Worm (Caenorhabditis elegans) whole organism, L4 larva: ENCODE results near the gene F53F8.7.

Source experiments
- D1046.2 ChIP-seq: fragments of 200-800 bp; sonication (Bioruptor generic); IDR thresholded peaks from 2 replicates; pipeline ENCODE4 v1.3.6; 2022; ENCODE audit warnings: missing genetic modification characterization, missing compliant biosample characterization
- F26F4.8 ChIP-seq: fragments of 200-800 bp; sonication (Bioruptor generic); conservative IDR thresholded peaks from 2 replicates; pipeline ENCODE4 v1.3.6; 2022; ENCODE audit warnings: missing genetic modification characterization, missing compliant biosample characterization
- F44E2.7 ChIP-seq: fragments of 200-800 bp; sonication (Bioruptor generic); IDR thresholded peaks from 2 replicates; pipeline ENCODE4 v2.1.2; 2022; ENCODE audit warnings: missing genetic modification characterization, missing compliant biosample characterization
- T20F7.1 ChIP-seq: fragments of 200-800 bp; sonication (Bioruptor generic); optimal IDR thresholded peaks from 2 replicates; lab custom pipeline; 2018; ENCODE audit warnings: mild to moderate bottlenecking, missing genetic modification characterization, missing compliant biosample characterization
- T26A8.4 ChIP-seq: fragments of 200-800 bp; sonication (Bioruptor generic); IDR thresholded peaks from 2 replicates; pipeline ENCODE4 v1.3.6; 2022; ENCODE audit warnings: missing genetic modification characterization, missing compliant biosample characterization
- Y48G9A.11 ChIP-seq: fragments of 200-800 bp; sonication (Bioruptor generic); IDR thresholded peaks from 2 replicates; pipeline ENCODE4 v1.3.6; 2022; ENCODE audit warnings: missing genetic modification reagents, missing genetic modification characterization, missing compliant biosample characterization
- Y75B8A.6 ChIP-seq: fragments of 200-800 bp; sonication (Bioruptor generic); IDR thresholded peaks from 2 replicates; pipeline ENCODE4 v1.3.6; 2022; ENCODE audit warnings: missing genetic modification reagents, missing genetic modification characterization, missing compliant biosample characterization
- ZK546.5 ChIP-seq, 2 experiments: sonication (generic microtip); optimal IDR thresholded peaks; 2 replicates each; lab custom pipeline; 2017; ENCODE audit warnings: missing biosample characterization in 2 of 2, missing genetic modification characterization in 2 of 2
- aha-1 ChIP-seq: fragments of 150-350 bp; peaks from one replicate; lab custom pipeline; 2014; ENCODE audit warnings: missing biosample characterization, missing genetic modification characterization
- ama-1 ChIP-seq: fragments of 150-350 bp; optimal IDR thresholded peaks from 2 replicates; lab custom pipeline; 2014; ENCODE audit warnings: inconsistent platforms, mixed read lengths
- arid-1 ChIP-seq: fragments of 200-800 bp; sonication (Bioruptor generic); conservative IDR thresholded peaks from 2 replicates; pipeline ENCODE4 v1.3.6; 2022; ENCODE audit warnings: missing genetic modification reagents, missing genetic modification characterization, missing compliant biosample characterization
- attf-4 ChIP-seq: sonication (generic microtip); optimal IDR thresholded peaks from 3 replicates; lab custom pipeline; 2017; ENCODE audit warnings: missing biosample characterization, missing genetic modification characterization
- ceh-44 ChIP-seq: fragments of 200-800 bp; sonication (Bioruptor generic); IDR thresholded peaks from 2 replicates; pipeline ENCODE4 v1.3.6; 2022; ENCODE audit warnings: missing genetic modification reagents, missing genetic modification characterization, missing compliant biosample characterization
- ceh-82 ChIP-seq: sonication (generic microtip); optimal IDR thresholded peaks from 2 replicates; lab custom pipeline; 2017; ENCODE audit warnings: missing biosample characterization, missing genetic modification characterization
- daf-16 ChIP-seq, 3 experiments: sonication (generic microtip); optimal IDR thresholded peaks; 2 replicates each; lab custom pipeline; 2016 to 2017; ENCODE audit warnings: missing genetic modification characterization in 3 of 3, missing genetic modification reagents in 3 of 3, mild to moderate bottlenecking in 2 of 3, missing compliant biosample characterization in 2 of 3, missing biosample characterization in 1 of 3, moderate library complexity in 1 of 3
- daf-19 ChIP-seq: fragments of 200-800 bp; sonication (Bioruptor generic); conservative IDR thresholded peaks from 2 replicates; pipeline ENCODE4 v1.3.6; 2022; ENCODE audit warnings: missing genetic modification characterization, missing compliant biosample characterization
- dmd-8 ChIP-seq: fragments of 200-800 bp; sonication (Bioruptor generic); IDR thresholded peaks from 2 replicates; pipeline ENCODE4 v1.3.6; 2022; ENCODE audit warnings: missing genetic modification characterization, missing compliant biosample characterization
- dmd-9 ChIP-seq: fragments of 200-800 bp; sonication (Bioruptor generic); IDR thresholded peaks from 2 replicates; pipeline ENCODE4 v1.3.6; 2022; ENCODE audit warnings: missing genetic modification reagents, missing genetic modification characterization, missing compliant biosample characterization
- duxl-1 ChIP-seq: sonication (generic microtip); optimal IDR thresholded peaks from 2 replicates; lab custom pipeline; 2016; ENCODE audit warnings: mild to moderate bottlenecking, missing genetic modification characterization, moderate library complexity, missing compliant biosample characterization; ENCODE audit not compliant: poor library complexity
- fos-1 ChIP-seq: fragments of 150-350 bp; optimal IDR thresholded peaks from 2 replicates; lab custom pipeline; 2014; ENCODE audit warnings: missing biosample characterization, missing genetic modification characterization
- hif-1 ChIP-seq, 2 experiments: sonication (generic microtip); optimal IDR thresholded peaks; 2 replicates each; lab custom pipeline; 2016 to 2017; ENCODE audit warnings: missing compliant biosample characterization in 2 of 2, missing genetic modification characterization in 2 of 2, missing genetic modification reagents in 2 of 2, missing genotype in 2 of 2, mild to moderate bottlenecking in 1 of 2
- hlh-11 ChIP-seq: fragments of 200-800 bp; sonication (Bioruptor generic); optimal IDR thresholded peaks from 2 replicates; lab custom pipeline; 2018; ENCODE audit warnings: mild to moderate bottlenecking, missing genetic modification characterization, missing compliant biosample characterization
- hmg-1.1 ChIP-seq: fragments of 200-800 bp; sonication (Bioruptor generic); IDR thresholded peaks from 2 replicates; pipeline ENCODE4 v1.3.6; 2022; ENCODE audit warnings: missing genetic modification reagents, missing genetic modification characterization, missing compliant biosample characterization
- lin-1 ChIP-seq: fragments of 200-800 bp; sonication (Bioruptor generic); IDR thresholded peaks from 2 replicates; pipeline ENCODE4 v1.3.6; 2022; ENCODE audit warnings: missing genetic modification reagents, missing genetic modification characterization, missing compliant biosample characterization
- lsy-2 ChIP-seq, 2 experiments: fragments of 150-350 bp in 1 of 2; sonication (generic microtip) in 1 of 2; optimal IDR thresholded peaks; 2 replicates each; lab custom pipeline; 2014 to 2017; ENCODE audit warnings: missing biosample characterization in 2 of 2, missing genetic modification characterization in 2 of 2
- madf-5 ChIP-seq, 2 experiments: fragments of 200-800 bp; sonication (Bioruptor generic); IDR thresholded peaks; 2 replicates each; pipeline ENCODE4 v1.3.6; 2022; ENCODE audit warnings: missing compliant biosample characterization in 2 of 2, missing genetic modification characterization in 2 of 2
- mdl-1 ChIP-seq, 2 experiments: fragments of 150-350 bp in 1 of 2; sonication (generic microtip) in 1 of 2; optimal IDR thresholded peaks; 2 replicates each; lab custom pipeline; 2014 to 2017; ENCODE audit warnings: missing biosample characterization in 2 of 2, missing genetic modification characterization in 2 of 2
- mdt-29 ChIP-seq: fragments of 200-800 bp; sonication (Bioruptor generic); IDR thresholded peaks from 2 replicates; pipeline ENCODE4 v1.3.6; 2022; ENCODE audit warnings: missing genetic modification reagents, missing genetic modification characterization, missing compliant biosample characterization
- mes-2 ChIP-seq: sonication (generic microtip); optimal IDR thresholded peaks from 2 replicates; lab custom pipeline; 2016; ENCODE audit warnings: missing genotype, mild to moderate bottlenecking, missing genetic modification characterization, missing compliant biosample characterization; ENCODE audit not compliant: poor library complexity, severe bottlenecking
- mxl-2 ChIP-seq: fragments of 200-800 bp; sonication (Bioruptor generic); conservative IDR thresholded peaks from 2 replicates; pipeline ENCODE4 v1.3.6; 2022; ENCODE audit warnings: missing genetic modification reagents, missing genetic modification characterization, missing compliant biosample characterization
- nhr-10 ChIP-seq: fragments of 150-350 bp; optimal IDR thresholded peaks from 2 replicates; lab custom pipeline; 2014; ENCODE audit warnings: missing biosample characterization, missing genetic modification characterization
- nhr-11 ChIP-seq: fragments of 150-350 bp; optimal IDR thresholded peaks from 2 replicates; lab custom pipeline; 2014; ENCODE audit warnings: missing biosample characterization, missing genetic modification characterization
- nhr-28 ChIP-seq: fragments of 150-350 bp; optimal IDR thresholded peaks from 2 replicates; lab custom pipeline; 2014; ENCODE audit warnings: missing biosample characterization, missing genetic modification characterization
- nhr-41 ChIP-seq: fragments of 200-800 bp; sonication (Bioruptor generic); IDR thresholded peaks from 2 replicates; pipeline ENCODE4 v1.3.6; 2022; ENCODE audit warnings: missing genetic modification reagents, missing genetic modification characterization, missing compliant biosample characterization
- nhr-48 ChIP-seq: sonication (generic microtip); optimal IDR thresholded peaks from 2 replicates; lab custom pipeline; 2016; ENCODE audit warnings: mild to moderate bottlenecking, missing genetic modification characterization, missing compliant biosample characterization
- sdz-12 ChIP-seq: fragments of 200-800 bp; sonication (Bioruptor generic); optimal IDR thresholded peaks from 2 replicates; lab custom pipeline; 2018; ENCODE audit warnings: mild to moderate bottlenecking, missing genetic modification characterization, missing compliant biosample characterization
- skn-1 ChIP-seq: fragments of 150-350 bp; optimal IDR thresholded peaks from 2 replicates; lab custom pipeline; 2014; ENCODE audit warnings: missing biosample characterization, missing genetic modification characterization
- snpc-1.2 ChIP-seq: fragments of 200-800 bp; sonication (Bioruptor generic); IDR thresholded peaks from 2 replicates; pipeline ENCODE4 v1.3.6; 2022; ENCODE audit warnings: missing genetic modification reagents, missing genetic modification characterization, missing compliant biosample characterization
- snpc-4 ChIP-seq: fragments of 150-350 bp; optimal IDR thresholded peaks from 2 replicates; lab custom pipeline; 2014; ENCODE audit warnings: missing biosample characterization, missing genetic modification characterization
- spr-3 ChIP-seq: fragments of 200-800 bp; sonication (Bioruptor generic); optimal IDR thresholded peaks from 2 replicates; lab custom pipeline; 2018; ENCODE audit warnings: mild to moderate bottlenecking, missing genetic modification characterization, missing compliant biosample characterization
- tag-97 ChIP-seq: fragments of 200-800 bp; sonication (Bioruptor generic); IDR thresholded peaks from 2 replicates; pipeline ENCODE4 v1.3.6; 2022; ENCODE audit warnings: missing genetic modification characterization, missing compliant biosample characterization
- tra-1 ChIP-seq: fragments of 200-800 bp; sonication (Bioruptor generic); IDR thresholded peaks from 2 replicates; pipeline ENCODE4 v1.3.6; 2022; ENCODE audit warnings: missing genetic modification reagents, missing genetic modification characterization, missing compliant biosample characterization
- unc-39 ChIP-seq: sonication (generic microtip); optimal IDR thresholded peaks from 2 replicates; lab custom pipeline; 2017; ENCODE audit warnings: missing biosample characterization, missing genetic modification characterization
- vab-7 ChIP-seq: fragments of 200-800 bp; sonication (Bioruptor generic); IDR thresholded peaks from 2 replicates; pipeline ENCODE4 v1.3.6; 2022; ENCODE audit warnings: missing genetic modification reagents, missing genetic modification characterization, missing compliant biosample characterization
- zag-1 ChIP-seq: fragments of 150-350 bp; optimal IDR thresholded peaks from 2 replicates; lab custom pipeline; 2014; ENCODE audit warnings: missing biosample characterization, missing genetic modification characterization
- zfp-3 ChIP-seq: fragments of 200-800 bp; sonication (Bioruptor generic); conservative IDR thresholded peaks from 2 replicates; pipeline ENCODE4 v1.3.6; 2022; ENCODE audit warnings: missing genetic modification reagents, missing genetic modification characterization, missing compliant biosample characterization
- zip-11 ChIP-seq: fragments of 200-800 bp; sonication (Bioruptor generic); IDR thresholded peaks from 2 replicates; pipeline ENCODE4 v1.3.6; 2022; ENCODE audit warnings: missing genetic modification characterization, missing compliant biosample characterization

The F53F8.7 gene

ce11 chrV:20711733-20712132 lies 13.6 kb upstream of the F53F8.7 start (continued):
- TF ChIP-seq arid-1 (GFP tag; lab: Robert Waterston, UW) (no peak), sdz-12 (GFP tag; lab: Kevin White, UChicago) (no peak), mxl-2 (GFP tag; lab: Robert Waterston, UW) (no peak), nhr-41 (GFP tag; lab: Robert Waterston, UW) (no peak), daf-16 (GFP tag; optimal IDR thresholded peaks at IDR 0.05; lab: Kevin White, UChicago) (no peak), daf-16 (tag; optimal IDR thresholded peaks at IDR 0.05; lab: Kevin White, UChicago) (peak; percentile 20), zfp-3 (GFP tag; lab: Robert Waterston, UW) (no peak), skn-1 (tag; lab: Kevin White, UChicago) (no peak), snpc-4 (no peak), attf-4 (tag; lab: Kevin White, UChicago) (no peak), zag-1 (tag; lab: Kevin White, UChicago) (no peak), nhr-11 (peak; percentile 39), mdt-29 (GFP tag; lab: Robert Waterston, UW) (no peak), ceh-82 (tag; lab: Kevin White, UChicago) (no peak), tra-1 (GFP tag; lab: Robert Waterston, UW) (no peak), mes-2 (peak; percentile 38), fos-1 (tag; lab: Kevin White, UChicago) (no peak), T20F7.1 (no peak), T26A8.4 (GFP tag; lab: Robert Waterston, UW) (no peak), lin-1 (GFP tag; lab: Robert Waterston, UW) (no peak), ZK546.5 (tag; optimal IDR thresholded peaks at IDR 0.05; lab: Kevin White, UChicago) (no peak), snpc-1.2 (GFP tag; lab: Robert Waterston, UW) (no peak), madf-5 (GFP tag; IDR thresholded peaks at IDR 0.05; lab: Robert Waterston, UW) (no peak), ama-1 (lab: Kevin White, UChicago) (no peak), D1046.2 (GFP tag; lab: Robert Waterston, UW) (no peak), F26F4.8 (no peak), nhr-10 (tag; lab: Kevin White, UChicago) (no peak), unc-39 (no peak), vab-7 (no peak), hlh-11 (peak; percentile 32), F44E2.7 (no peak), lsy-2 (tag; optimal IDR thresholded peaks at IDR 0.05; lab: Kevin White, UChicago) (peak in 1 of 2 experiments; percentile 49), dmd-8 (no peak), tag-97 (GFP tag; lab: Robert Waterston, UW) (no peak), zip-11 (no peak), ceh-44 (GFP tag; lab: Robert Waterston, UW) (no peak), nhr-48 (tag; lab: Kevin White, UChicago) (no peak), duxl-1 (tag; lab: Kevin White, UChicago) (no peak), Y75B8A.6 (no peak), hmg-1.1 (GFP tag; lab: Robert Waterston, UW) (no peak), dmd-9 (no peak), mdl-1 (tag; optimal IDR thresholded peaks at IDR 0.05; lab: Kevin White, UChicago) (no peak), aha-1 (tag; lab: Kevin White, UChicago) (no peak), hif-1 (tag; optimal IDR thresholded peaks at IDR 0.05; lab: Kevin White, UChicago) (no peak), spr-3 (GFP tag; lab: Kevin White, UChicago) (no peak), daf-19 (no peak), nhr-28 (tag; lab: Kevin White, UChicago) (peak; percentile 40), Y48G9A.11 (GFP tag; lab: Robert Waterston, UW) (no peak)
